Worm (Caenorhabditis elegans): Measurements from ENCODE around the gene clec-57.

Gene clec-57

ce11 chrV:14491097-14491496 is 22.1 kb downstream of the clec-57 start:
- no peak for TF ChIP-seq nhr-12 (tag; optimal IDR thresholded peaks at IDR 0.05)
- no peak for TF ChIP-seq unc-62 (GFP tag; optimal IDR thresholded peaks at IDR 0.05)
- TF ChIP-seq ceh-16 (tag; optimal IDR thresholded peaks at IDR 0.05), result no peak
- TF ChIP-seq mbf-1 (tag; optimal IDR thresholded peaks at IDR 0.05), result no peak
- TF ChIP-seq nhr-237 (tag; optimal IDR thresholded peaks at IDR 0.05), result no peak
- TF ChIP-seq ztf-1 (GFP tag; conservative IDR thresholded peaks at IDR 0.05), result no peak
- TF ChIP-seq fos-1 (tag; optimal IDR thresholded peaks at IDR 0.05), result no peak

- TF ChIP-seq egl-27 (tag; optimal IDR thresholded peaks at IDR 0.05) (no peak), sma-3 (GFP tag; optimal IDR thresholded peaks at IDR 0.05) (no peak), fos-1 (tag; optimal IDR thresholded peaks at IDR 0.05) (no peak)
Measured at ce11 chrV:14493665-14494064, 24.6 kb downstream of the clec-57 start.

- TF ChIP-seq dmd-4 (tag; optimal IDR thresholded peaks at IDR 0.05) (no peak), blmp-1 (tag; optimal IDR thresholded peaks at IDR 0.05; ENCODE audit: insufficient read depth) (peak; percentile 77), lin-11 (tag; optimal IDR thresholded peaks at IDR 0.05) (no peak), nhr-237 (tag; optimal IDR thresholded peaks at IDR 0.05) (no peak), nhr-21 (tag; optimal IDR thresholded peaks at IDR 0.05) (no peak), ztf-1 (GFP tag; conservative IDR thresholded peaks at IDR 0.05) (no peak), unc-39 (tag; optimal IDR thresholded peaks at IDR 0.05) (no peak), nhr-129 (tag; optimal IDR thresholded peaks at IDR 0.05) (no peak), mab-5 (tag; optimal IDR thresholded peaks at IDR 0.05) (no peak), sem-4 (tag; optimal IDR thresholded peaks at IDR 0.05) (peak; percentile 21), nhr-23 (tag; optimal IDR thresholded peaks at IDR 0.05) (no peak), C34F6.9 (tag; optimal IDR thresholded peaks at IDR 0.05) (peak; percentile 17)
Measured at ce11 chrV:14495493-14495892, 26.5 kb downstream of the clec-57 start.

- no peak for TF ChIP-seq lin-39 (tag; optimal IDR thresholded peaks at IDR 0.05)
- no peak for TF ChIP-seq sma-3 (GFP tag; optimal IDR thresholded peaks at IDR 0.05)
- TF ChIP-seq ztf-4 (tag; optimal IDR thresholded peaks at IDR 0.05), result no peak
- no peak for TF ChIP-seq snpc-4 (tag; optimal IDR thresholded peaks at IDR 0.05)
- no peak for TF ChIP-seq F13H6.1 (tag; optimal IDR thresholded peaks at IDR 0.05)
- TF ChIP-seq unc-39 (tag; optimal IDR thresholded peaks at IDR 0.05), result no peak
- TF ChIP-seq unc-62 (GFP tag; optimal IDR thresholded peaks at IDR 0.05), result no peak
- no peak for TF ChIP-seq nhr-25 (tag; optimal IDR thresholded peaks at IDR 0.05)
- TF ChIP-seq nhr-237 (tag; optimal IDR thresholded peaks at IDR 0.05), result no peak
- no peak for TF ChIP-seq R02D3.7 (tag; optimal IDR thresholded peaks at IDR 0.05)
- TF ChIP-seq lsy-2 (tag; optimal IDR thresholded peaks at IDR 0.05), result no peak
- TF ChIP-seq skn-1 (tag; optimal IDR thresholded peaks at IDR 0.05), result no peak
- no peak for TF ChIP-seq ZK546.5 (tag; optimal IDR thresholded peaks at IDR 0.05)
- no peak for TF ChIP-seq sma-9 (GFP tag; optimal IDR thresholded peaks at IDR 0.05)
- TF ChIP-seq sma-9 (tag; optimal IDR thresholded peaks at IDR 0.05), result no peak
Measured at ce11 chrV:14496446-14496845, 27.4 kb downstream of the clec-57 start.

- TF ChIP-seq C34F6.9 (tag; optimal IDR thresholded peaks at IDR 0.05), result no peak
- TF ChIP-seq nhr-11 (tag; optimal IDR thresholded peaks at IDR 0.05), result no peak
Measured at ce11 chrV:14498204-14498603, 29.2 kb downstream of the clec-57 start.

- TF ChIP-seq F13H6.1 (tag; optimal IDR thresholded peaks at IDR 0.05) (peak; percentile 32), nhr-25 (tag; optimal IDR thresholded peaks at IDR 0.05) (peak; percentile 31), nhr-21 (tag; optimal IDR thresholded peaks at IDR 0.05) (no peak), nhr-129 (tag; optimal IDR thresholded peaks at IDR 0.05) (peak; percentile 54), unc-39 (tag; optimal IDR thresholded peaks at IDR 0.05) (no peak), C34F6.9 (tag; optimal IDR thresholded peaks at IDR 0.05) (peak; percentile 11), mbf-1 (tag; optimal IDR thresholded peaks at IDR 0.05) (no peak)
Measured at ce11 chrV:14499074-14499864, 30.2 kb downstream of the clec-57 start.
